Worm (Caenorhabditis elegans): ENCODE measurements around the gene cpg-1.

Gene cpg-1

ce11 chrIII:4488892-4489409 lies at the start of gene cpg-1:
TSS of gene cpg-1 (plus strand) at chrIII:4489359.
- no peak for TF ChIP-seq unc-62 (GFP tag; optimal IDR thresholded peaks at IDR 0.05)
- TF ChIP-seq ceh-28 (tag; optimal IDR thresholded peaks at IDR 0.05), result no peak
- no peak for TF ChIP-seq pha-4 (tag; optimal IDR thresholded peaks at IDR 0.05)
- no peak for TF ChIP-seq nhr-67 (tag; optimal IDR thresholded peaks at IDR 0.05)
- no peak for TF ChIP-seq nhr-237 (tag; optimal IDR thresholded peaks at IDR 0.05)
- no peak for TF ChIP-seq tbx-2 (tag; optimal IDR thresholded peaks at IDR 0.05)
- no peak for TF ChIP-seq nhr-12 (tag; optimal IDR thresholded peaks at IDR 0.05)
- TF ChIP-seq ceh-16 (tag; optimal IDR thresholded peaks at IDR 0.05), result no peak
- TF ChIP-seq jun-1 (tag; optimal IDR thresholded peaks at IDR 0.05), result no peak
- no peak for TF ChIP-seq skn-1 (tag; optimal IDR thresholded peaks at IDR 0.05)
- TF ChIP-seq nhr-76 (tag; optimal IDR thresholded peaks at IDR 0.05), result no peak
- TF ChIP-seq ceh-9 (tag; optimal IDR thresholded peaks at IDR 0.05), result no peak
- no peak for TF ChIP-seq nhr-28 (tag; optimal IDR thresholded peaks at IDR 0.05)
- no peak for TF ChIP-seq elt-1 (tag; optimal IDR thresholded peaks at IDR 0.05)
- TF ChIP-seq egl-5 (tag; optimal IDR thresholded peaks at IDR 0.05), result no peak

ce11 chrIII:4439493-4439983 lies 49.6 kb upstream of the cpg-1 start, which contains the start of gene C28A5.2:
TSS of gene C28A5.2 (minus strand) at chrIII:4439543.
- TF ChIP-seq unc-62 (GFP tag; optimal IDR thresholded peaks at IDR 0.05) (no peak), nhr-23 (tag; optimal IDR thresholded peaks at IDR 0.05) (no peak), nhr-77 (tag; optimal IDR thresholded peaks at IDR 0.05) (no peak), skn-1 (tag; optimal IDR thresholded peaks at IDR 0.05) (no peak), lin-39 (tag; optimal IDR thresholded peaks at IDR 0.05) (no peak), ama-1 (optimal IDR thresholded peaks at IDR 0.05) (no peak), elt-2 (tag; optimal IDR thresholded peaks at IDR 0.05) (no peak), hmg-11 (tag; optimal IDR thresholded peaks at IDR 0.05) (no peak), fkh-10 (GFP tag; optimal IDR thresholded peaks at IDR 0.05) (no peak), elt-3 (tag; optimal IDR thresholded peaks at IDR 0.05) (no peak), jun-1 (tag; optimal IDR thresholded peaks at IDR 0.05) (no peak), nhr-67 (tag; optimal IDR thresholded peaks at IDR 0.05) (no peak), nhr-12 (tag; optimal IDR thresholded peaks at IDR 0.05) (no peak), fkh-2 (tag; optimal IDR thresholded peaks at IDR 0.05) (no peak), nhr-76 (tag; optimal IDR thresholded peaks at IDR 0.05) (no peak), lin-15B (tag; optimal IDR thresholded peaks at IDR 0.05) (no peak), lsy-12 (tag; optimal IDR thresholded peaks at IDR 0.05) (no peak)

ce11 chrIII:4441781-4442180 lies 47.4 kb upstream of the cpg-1 start, which contains the start of gene nex-3:
TSS of gene nex-3 (plus strand) at chrIII:4442081.
- TF ChIP-seq fkh-2 (tag; optimal IDR thresholded peaks at IDR 0.05) (no peak), nhr-77 (tag; optimal IDR thresholded peaks at IDR 0.05) (no peak), ama-1 (optimal IDR thresholded peaks at IDR 0.05) (no peak), daf-12 (tag; optimal IDR thresholded peaks at IDR 0.05) (no peak), nfya-1 (tag; optimal IDR thresholded peaks at IDR 0.05; ENCODE audit: insufficient read depth) (no peak), aly-2 (tag; optimal IDR thresholded peaks at IDR 0.05) (no peak), hmg-11 (tag; optimal IDR thresholded peaks at IDR 0.05) (no peak), elt-1 (tag; optimal IDR thresholded peaks at IDR 0.05) (no peak), nhr-23 (tag; optimal IDR thresholded peaks at IDR 0.05) (no peak), pqm-1 (tag; optimal IDR thresholded peaks at IDR 0.05) (no peak), nhr-25 (tag; optimal IDR thresholded peaks at IDR 0.05) (no peak), elt-2 (tag; optimal IDR thresholded peaks at IDR 0.05) (no peak), nhr-43 (tag; optimal IDR thresholded peaks at IDR 0.05; ENCODE audit: poor library complexity, severe bottlenecking) (no peak), jun-1 (tag; optimal IDR thresholded peaks at IDR 0.05) (no peak), nhr-28 (tag; optimal IDR thresholded peaks at IDR 0.05) (no peak), fos-1 (tag; optimal IDR thresholded peaks at IDR 0.05) (no peak), nhr-12 (tag; optimal IDR thresholded peaks at IDR 0.05) (no peak), zag-1 (tag; optimal IDR thresholded peaks at IDR 0.05) (no peak), lin-15B (tag; optimal IDR thresholded peaks at IDR 0.05) (no peak), unc-62 (GFP tag; optimal IDR thresholded peaks at IDR 0.05) (no peak)

ce11 chrIII:4444492-4444891 lies 44.7 kb upstream of the cpg-1 start:
- TF ChIP-seq skn-1 (tag; optimal IDR thresholded peaks at IDR 0.05) (no peak), mml-1 (tag; optimal IDR thresholded peaks at IDR 0.05) (no peak), ceh-28 (tag; optimal IDR thresholded peaks at IDR 0.05) (no peak), jun-1 (tag; optimal IDR thresholded peaks at IDR 0.05) (no peak), aly-2 (tag; optimal IDR thresholded peaks at IDR 0.05) (no peak), hmg-11 (tag; optimal IDR thresholded peaks at IDR 0.05) (no peak), nhr-25 (tag; optimal IDR thresholded peaks at IDR 0.05) (no peak), nhr-11 (tag; optimal IDR thresholded peaks at IDR 0.05) (no peak), zag-1 (tag; optimal IDR thresholded peaks at IDR 0.05) (no peak), ama-1 (optimal IDR thresholded peaks at IDR 0.05) (no peak), nhr-77 (tag; optimal IDR thresholded peaks at IDR 0.05) (no peak)

Measured in whole organism, L3 larva.